Fruit fly (Drosophila melanogaster): ENCODE results near the gene Fntb.

Fntb gene

DNA sequence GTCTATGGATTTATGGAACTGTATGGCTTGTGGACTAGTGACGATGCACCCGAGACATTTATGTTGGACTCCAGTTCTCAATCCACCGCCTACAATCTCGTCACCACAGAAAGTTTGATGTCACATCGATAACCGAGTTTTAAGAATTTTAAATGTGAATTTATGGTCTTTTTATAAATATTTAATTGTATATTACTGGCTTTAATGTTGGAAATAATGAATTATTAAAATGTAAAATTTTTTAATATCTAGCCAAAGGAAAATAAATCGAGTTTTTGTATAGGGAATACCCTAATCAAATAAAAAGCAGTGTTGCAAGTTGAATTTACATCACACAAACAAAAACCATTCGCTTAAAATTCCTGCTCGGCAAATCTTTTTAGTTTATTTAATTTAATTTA is at the start of gene Fntb (continued):
- TF ChIP-seq pan (optimal IDR thresholded peaks at IDR 0.05): no peak
- peak in 1 of 2 experiments; percentile 58 for TF ChIP-seq pan (GFP tag; optimal IDR thresholded peaks at IDR 0.05 in 1 of 2, IDR thresholded peaks at IDR 0.05 in 1 of 2)
- TF ChIP-seq CG33213 (GFP tag; optimal IDR thresholded peaks at IDR 0.05): no peak
- peak; percentile 34 for TF ChIP-seq nom (GFP tag; optimal IDR thresholded peaks at IDR 0.05)
- TF ChIP-seq D19A (tag; optimal IDR thresholded peaks at IDR 0.05): peak; percentile 75
- peak; percentile 65 for TF ChIP-seq Nf-YC (tag; optimal IDR thresholded peaks at IDR 0.05)
- TF ChIP-seq CG11456 (GFP tag; IDR thresholded peaks at IDR 0.05): 0 out of 3 replicates have a peak, but pooled peaks have one; percentile 5
- peak; percentile 76 for TF ChIP-seq tgo (GFP tag; IDR thresholded peaks at IDR 0.05)
- TF ChIP-seq da (GFP tag; optimal IDR thresholded peaks at IDR 0.05): no peak
- TF ChIP-seq CG2202 (tag; optimal IDR thresholded peaks at IDR 0.05): peak; percentile 26
- TF ChIP-seq CG4617 (GFP tag; optimal IDR thresholded peaks at IDR 0.05; ENCODE audit: borderline replicate concordance): peak; percentile 61
- no peak for TF ChIP-seq CG4360 (GFP tag; IDR thresholded peaks at IDR 0.05)
- peak; percentile 64 for TF ChIP-seq CG3281 (GFP tag; optimal IDR thresholded peaks at IDR 0.05)
- TF ChIP-seq lbe (GFP tag; optimal IDR thresholded peaks at IDR 0.05): peak; percentile 35
- TF ChIP-seq Sry-δ (GFP tag; optimal IDR thresholded peaks at IDR 0.05): no peak
- TF ChIP-seq Sox100B (GFP tag; optimal IDR thresholded peaks at IDR 0.05): no peak
- no peak for TF ChIP-seq CG5180 (GFP tag; optimal IDR thresholded peaks at IDR 0.05)
- TF ChIP-seq CG16863 (GFP tag; optimal IDR thresholded peaks at IDR 0.05): peak; percentile 7
- TF ChIP-seq Side (GFP tag; optimal IDR thresholded peaks at IDR 0.05): no peak
- no peak for TF ChIP-seq CG10431 (GFP tag; optimal IDR thresholded peaks at IDR 0.05)
- TF ChIP-seq Nf-YA (GFP tag; IDR thresholded peaks at IDR 0.05): no peak
- peak; percentile 51 for TF ChIP-seq HLH54F (GFP tag; optimal IDR thresholded peaks at IDR 0.05)
- TF ChIP-seq grau (tag; optimal IDR thresholded peaks at IDR 0.05): peak; percentile 79
- TF ChIP-seq CG8924 (tag; optimal IDR thresholded peaks at IDR 0.05): peak; percentile 79
- peak; percentile 51 for TF ChIP-seq CG7556 (GFP tag; optimal IDR thresholded peaks at IDR 0.05)
- TF ChIP-seq stwl (tag; optimal IDR thresholded peaks at IDR 0.05): peak; percentile 91

DNA sequence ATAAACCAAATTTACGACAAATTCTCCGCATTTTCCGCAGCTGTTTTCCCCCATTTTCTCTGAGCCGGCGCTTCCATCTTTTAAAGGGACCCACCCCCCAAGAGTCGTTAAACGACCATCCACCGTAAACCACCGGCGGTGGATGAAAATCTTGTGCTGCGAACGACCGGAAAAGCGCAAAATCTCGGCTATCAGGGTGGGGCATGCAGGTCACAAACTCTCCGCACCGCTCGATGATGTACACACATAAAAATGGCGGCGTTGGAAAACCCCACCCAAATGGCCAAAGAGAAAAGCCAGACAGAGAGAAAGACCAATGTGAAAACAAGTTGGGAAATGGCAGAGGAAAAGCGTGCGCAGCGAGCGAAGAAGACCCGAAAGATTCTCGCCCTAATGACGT is 47.2 kb upstream of the Fntb start:
- TF ChIP-seq Dref (GFP tag; IDR thresholded peaks at IDR 0.05): no peak
- peak; percentile 20 for TF ChIP-seq ewg (GFP tag; optimal IDR thresholded peaks at IDR 0.05)
- TF ChIP-seq phol (tag; optimal IDR thresholded peaks at IDR 0.05): peak; percentile 33
- no peak for TF ChIP-seq CG5245 (GFP tag; optimal IDR thresholded peaks at IDR 0.05)
- peak; percentile 90 for TF ChIP-seq Nf-YC (tag; optimal IDR thresholded peaks at IDR 0.05)
- TF ChIP-seq Gsc (GFP tag; IDR thresholded peaks at IDR 0.05): no peak
- TF ChIP-seq CG16813 (GFP tag; IDR thresholded peaks at IDR 0.05; ENCODE audit: partially characterized antibody): no peak
- TF ChIP-seq E2f1 (GFP tag; IDR thresholded peaks at IDR 0.05): no peak
- no peak for TF ChIP-seq Dip3 (GFP tag; optimal IDR thresholded peaks at IDR 0.05)
- TF ChIP-seq abd-A (tag; optimal IDR thresholded peaks at IDR 0.05): no peak
- no peak for TF ChIP-seq CG8290 (GFP tag; optimal IDR thresholded peaks at IDR 0.05)
- TF ChIP-seq CG8290 (tag; optimal IDR thresholded peaks at IDR 0.05): no peak
- TF ChIP-seq unc-4 (GFP tag; IDR thresholded peaks at IDR 0.05; ENCODE audit: partially characterized antibody): no peak
- no peak for TF ChIP-seq croc (GFP tag; conservative IDR thresholded peaks at IDR 0.05)
- no peak for TF ChIP-seq CG4282 (GFP tag; optimal IDR thresholded peaks at IDR 0.05)
- TF ChIP-seq CG9817 (tag; optimal IDR thresholded peaks at IDR 0.05): no peak
- TF ChIP-seq CG3407 (GFP tag; optimal IDR thresholded peaks at IDR 0.05): no peak
- TF ChIP-seq slbo (GFP tag; IDR thresholded peaks at IDR 0.05): no peak
- no peak for TF ChIP-seq CG11085 (GFP tag; IDR thresholded peaks at IDR 0.05)
- TF ChIP-seq Nf-YB (GFP tag; optimal IDR thresholded peaks at IDR 0.05): peak; percentile 87
- peak; percentile 67; the same call in 1 of the 2 replicates for TF ChIP-seq CG32767 (GFP tag; IDR thresholded peaks at IDR 0.05)
- no peak for TF ChIP-seq crc (GFP tag; optimal IDR thresholded peaks at IDR 0.05)
- TF ChIP-seq CG15479 (GFP tag; optimal IDR thresholded peaks at IDR 0.05): no peak
- no peak for TF ChIP-seq gce (GFP tag; IDR thresholded peaks at IDR 0.05)
- TF ChIP-seq seq (GFP tag; IDR thresholded peaks at IDR 0.05): peak; percentile 88
- no peak for TF ChIP-seq Side (GFP tag; optimal IDR thresholded peaks at IDR 0.05)
- 0 out of 2 replicates have a peak, but pooled peaks have one; percentile 24 for TF ChIP-seq crol (GFP tag; IDR thresholded peaks at IDR 0.05)
- no peak for TF ChIP-seq CG10565 (GFP tag; optimal IDR thresholded peaks at IDR 0.05)
- TF ChIP-seq CG9876 (GFP tag; optimal IDR thresholded peaks at IDR 0.05): no peak

Data from whole organism, embryonic.